Worm (Caenorhabditis elegans) whole organism, L2 larva: Measurements from ENCODE around the gene srbc-67.

Experiments used
- lsy-2 ChIP-seq, 2 experiments: fragments of 150-350 bp in 1 of 2; sonication (generic microtip) in 1 of 2; optimal IDR thresholded peaks; 2 replicates each; lab custom pipeline; 2014 to 2017; ENCODE audit warnings: missing biosample characterization in 2 of 2, missing genetic modification characterization in 2 of 2
- mab-5 ChIP-seq: fragments of 150-350 bp; optimal IDR thresholded peaks from 2 replicates; lab custom pipeline; 2014; ENCODE audit warnings: missing biosample characterization, missing genetic modification characterization
- nhr-77 ChIP-seq: fragments of 150-350 bp; optimal IDR thresholded peaks from 2 replicates; lab custom pipeline; 2014; ENCODE audit warnings: missing biosample characterization, missing genetic modification characterization
- zag-1 ChIP-seq: fragments of 150-350 bp; optimal IDR thresholded peaks from 2 replicates; lab custom pipeline; 2014; ENCODE audit warnings: missing biosample characterization, missing genetic modification characterization

DNA sequence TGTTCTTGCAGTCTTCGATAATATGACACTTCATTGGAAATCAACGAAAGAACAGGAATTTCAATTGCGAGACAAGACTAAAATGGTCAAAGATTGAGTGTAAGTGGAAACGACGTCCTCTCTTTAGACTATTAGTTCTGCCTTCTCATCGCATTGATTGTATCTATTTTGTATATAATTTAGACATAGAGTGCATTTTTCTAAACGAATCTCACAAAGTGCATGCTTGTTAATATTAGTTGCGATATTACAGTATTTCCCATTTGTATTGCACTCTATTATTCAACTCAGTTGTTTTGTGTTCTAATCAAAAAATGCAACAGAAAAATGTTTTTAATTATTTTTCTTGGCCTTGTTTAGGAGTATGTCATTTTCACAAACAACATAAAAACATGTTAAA is 2.7 kb downstream of the srbc-67 start, which contains the start of gene nhr-93:
- TF ChIP-seq mab-5 (tag; lab: Kevin White, UChicago) (no peak), lsy-2 (tag; optimal IDR thresholded peaks at IDR 0.05; lab: Kevin White, UChicago) (no peak), zag-1 (tag; lab: Kevin White, UChicago) (no peak), nhr-77 (tag; lab: Kevin White, UChicago) (no peak)
